Fruit fly (Drosophila melanogaster) whole organism, embryonic: ENCODE measurements around the gene pim.

Experiments used
- Ada2b ChIP-seq: fragments of 200-800 bp; sonication (Bioruptor generic); IDR thresholded peaks from 2 replicates; pipeline ENCODE4 v1.3.6; 2022; ENCODE audit warnings: missing biosample characterization, missing genetic modification characterization
- Atf-2 ChIP-seq: fragments of 200-800 bp; sonication (Bioruptor generic); optimal IDR thresholded peaks from 2 replicates; lab custom pipeline; 2016; ENCODE audit warnings: missing biosample characterization, missing genetic modification characterization
- Bdp1 ChIP-seq: fragments of 200-800 bp; sonication (Bioruptor generic); optimal IDR thresholded peaks from 3 replicates; lab custom pipeline; 2016; ENCODE audit warnings: missing biosample characterization, missing genetic modification characterization
- CG1024 ChIP-seq: fragments of 200-800 bp; sonication (Bioruptor generic); IDR thresholded peaks from 2 replicates; pipeline ENCODE4 v1.3.6; 2022; ENCODE audit warnings: missing biosample characterization, missing genetic modification characterization
- CG11398 ChIP-seq: fragments of 200-800 bp; sonication (Bioruptor generic); optimal IDR thresholded peaks from 2 replicates; lab custom pipeline; 2016; ENCODE audit warnings: missing biosample characterization, missing genetic modification characterization
- CG12299 ChIP-seq: fragments of 200-800 bp; sonication (Bioruptor generic); optimal IDR thresholded peaks from 2 replicates; lab custom pipeline; 2018; ENCODE audit warnings: missing biosample characterization, mild to moderate bottlenecking, missing genetic modification characterization
- CG12769 ChIP-seq: fragments of 200-800 bp; sonication (Bioruptor generic); optimal IDR thresholded peaks from 2 replicates; lab custom pipeline; 2019; ENCODE audit warnings: missing biosample characterization, mild to moderate bottlenecking, missing genetic modification characterization, moderate library complexity
- CG17328 ChIP-seq: fragments of 200-800 bp; sonication (Bioruptor generic); IDR thresholded peaks from 2 replicates; pipeline ENCODE4 v1.3.6; 2022; ENCODE audit warnings: missing biosample characterization, missing genetic modification characterization
- CG2116 ChIP-seq: fragments of 200-800 bp; sonication (Bioruptor generic); optimal IDR thresholded peaks from 3 replicates; lab custom pipeline; 2018; ENCODE audit warnings: missing biosample characterization, mild to moderate bottlenecking, missing genetic modification characterization
- CG3163 ChIP-seq: fragments of 200-800 bp; sonication (Bioruptor generic); optimal IDR thresholded peaks from 3 replicates; lab custom pipeline; 2016; ENCODE audit warnings: missing biosample characterization, missing genetic modification characterization
- CG4328 ChIP-seq: fragments of 200-800 bp; sonication (Bioruptor generic); optimal IDR thresholded peaks from 3 replicates; lab custom pipeline; 2017; ENCODE audit warnings: missing biosample characterization, missing genetic modification reagents, missing genetic modification characterization
- CG5180 ChIP-seq: fragments of 200-800 bp; sonication (Bioruptor generic); optimal IDR thresholded peaks from 3 replicates; lab custom pipeline; 2017; ENCODE audit warnings: missing biosample characterization, missing genetic modification characterization, mild to moderate bottlenecking, moderate library complexity, missing genetic modification reagents
- CG6683 ChIP-seq: fragments of 200-800 bp; sonication (Bioruptor generic); optimal IDR thresholded peaks from 2 replicates; lab custom pipeline; 2017; ENCODE audit warnings: missing biosample characterization, mild to moderate bottlenecking, missing genetic modification characterization, missing genetic modification reagents
- CG7963 ChIP-seq: fragments of 200-800 bp; sonication (Bioruptor generic); IDR thresholded peaks from 3 replicates; pipeline ENCODE4 v1.3.6; 2022; ENCODE audit warnings: missing biosample characterization, missing genetic modification characterization; ENCODE audit not compliant: partially characterized antibody
- CG8478 ChIP-seq: fragments of >200 bp; optimal IDR thresholded peaks from 2 replicates; lab custom pipeline; 2018
- CG9609 ChIP-seq: fragments of 200-800 bp; sonication (Bioruptor generic); optimal IDR thresholded peaks from 3 replicates; lab custom pipeline; 2016; ENCODE audit warnings: missing biosample characterization, missing genetic modification characterization
- Dip2 ChIP-seq: fragments of 200-800 bp; sonication (Bioruptor generic); IDR thresholded peaks from 2 replicates; pipeline ENCODE4 v1.3.6; 2022; ENCODE audit warnings: missing biosample characterization, missing genetic modification characterization
- Dll ChIP-seq: fragments of 200-800 bp; sonication (Bioruptor generic); IDR thresholded peaks from 4 replicates; pipeline ENCODE4 v1.3.6; 2022; ENCODE audit warnings: missing biosample characterization, missing genetic modification characterization; ENCODE audit not compliant: partially characterized antibody
- E2f1 ChIP-seq: fragments of 200-800 bp; sonication (Bioruptor generic); IDR thresholded peaks from 2 replicates; pipeline ENCODE4 v1.3.6; 2022; ENCODE audit warnings: missing biosample characterization, missing genetic modification characterization
- Ets65A ChIP-seq: fragments of 200-800 bp; sonication (Bioruptor generic); peaks from one replicate; lab custom pipeline; 2016; ENCODE audit warnings: missing biosample characterization, missing genetic modification characterization
- Hr3 ChIP-seq: fragments of 200-800 bp; sonication (Bioruptor generic); optimal IDR thresholded peaks from 3 replicates; lab custom pipeline; 2016; ENCODE audit warnings: missing biosample characterization, missing genetic modification characterization
- Kr ChIP-seq: fragments of 200-800 bp; sonication (Bioruptor generic); optimal IDR thresholded peaks from 2 replicates; lab custom pipeline; 2017; ENCODE audit warnings: missing biosample characterization, mild to moderate bottlenecking, missing genetic modification characterization
- Lim3 ChIP-seq: fragments of 200-800 bp; sonication (Bioruptor generic); IDR thresholded peaks from 2 replicates; pipeline ENCODE4 v1.3.6; 2022; ENCODE audit warnings: missing biosample characterization, missing genetic modification characterization
- NC2α ChIP-seq: fragments of 200-800 bp; sonication (Bioruptor generic); optimal IDR thresholded peaks from 2 replicates; lab custom pipeline; 2016; ENCODE audit warnings: missing biosample characterization, missing genetic modification characterization
- NK7.1 ChIP-seq: fragments of 200-800 bp; sonication (Bioruptor generic); optimal IDR thresholded peaks from 3 replicates; lab custom pipeline; 2016; ENCODE audit warnings: missing biosample characterization, missing genetic modification characterization
- Scr ChIP-seq: fragments of 200-800 bp; sonication (Bioruptor generic); IDR thresholded peaks from 2 replicates; pipeline ENCODE4 v1.3.6; 2022; ENCODE audit warnings: missing biosample characterization, missing genetic modification characterization; ENCODE audit not compliant: partially characterized antibody
- Sox100B ChIP-seq: fragments of 200-800 bp; sonication (Bioruptor generic); optimal IDR thresholded peaks from 3 replicates; lab custom pipeline; 2018; ENCODE audit warnings: missing biosample characterization, mild to moderate bottlenecking, missing genetic modification characterization
- Sox102F ChIP-seq: fragments of 200-800 bp; sonication (Bioruptor generic); optimal IDR thresholded peaks from 2 replicates; lab custom pipeline; 2018; ENCODE audit warnings: missing biosample characterization, mild to moderate bottlenecking, missing genetic modification characterization, moderate library complexity
- Sry-β ChIP-seq: fragments of 200-800 bp; sonication (Bioruptor generic); optimal IDR thresholded peaks from 2 replicates; lab custom pipeline; 2018; ENCODE audit warnings: missing biosample characterization, mild to moderate bottlenecking, missing genetic modification characterization, moderate library complexity
- Sry-δ ChIP-seq: fragments of 200-800 bp; sonication (Bioruptor generic); optimal IDR thresholded peaks from 2 replicates; lab custom pipeline; 2016; ENCODE audit warnings: missing biosample characterization, missing genetic modification characterization
- Stat92E ChIP-seq, 3 experiments: fragments of >200 bp in 2 of 3; fragments of 200-800 bp in 1 of 3; sonication (Bioruptor generic) in 1 of 3; optimal IDR thresholded peaks; 2 replicates each; lab custom pipeline; 2017 to 2019; ENCODE audit warnings: missing biosample characterization in 3 of 3, missing genetic modification characterization in 3 of 3, mild to moderate bottlenecking in 1 of 3, moderate library complexity in 1 of 3
- Taf1 ChIP-seq: fragments of 200-800 bp; sonication (Bioruptor generic); IDR thresholded peaks from 2 replicates; pipeline ENCODE4 v1.3.6; 2022; ENCODE audit warnings: missing biosample characterization, missing genetic modification characterization
- ara ChIP-seq: fragments of 200-800 bp; sonication (Bioruptor generic); IDR thresholded peaks from 2 replicates; pipeline ENCODE4 v1.3.6; 2022; ENCODE audit warnings: missing biosample characterization, missing genetic modification characterization
- bowl ChIP-seq: fragments of 200-800 bp; sonication (Bioruptor generic); IDR thresholded peaks from 2 replicates; pipeline ENCODE4 v1.3.6; 2022; ENCODE audit warnings: missing biosample characterization, missing genetic modification characterization
- br ChIP-seq: fragments of >200 bp; optimal IDR thresholded peaks from 2 replicates; lab custom pipeline; 2017
- chinmo ChIP-seq: fragments of 200-800 bp; sonication (Bioruptor generic); IDR thresholded peaks from 4 replicates; pipeline ENCODE4 v1.3.6; 2022; ENCODE audit warnings: missing biosample characterization, missing genetic modification characterization; ENCODE audit not compliant: partially characterized antibody
- dysf ChIP-seq: fragments of 200-800 bp; sonication (Bioruptor generic); IDR thresholded peaks from 3 replicates; pipeline ENCODE4 v1.3.6; 2022; ENCODE audit warnings: missing biosample characterization, missing genetic modification characterization
- esg ChIP-seq: fragments of 200-800 bp; sonication (Bioruptor generic); conservative IDR thresholded peaks from 2 replicates; pipeline ENCODE4 v1.3.6; 2022; ENCODE audit warnings: missing biosample characterization, missing genetic modification characterization
- ftz-f1 ChIP-seq: fragments of 200-800 bp; sonication (Bioruptor generic); optimal IDR thresholded peaks from 2 replicates; lab custom pipeline; 2016; ENCODE audit warnings: missing biosample characterization, missing genetic modification characterization
- fu2 ChIP-seq: fragments of 200-800 bp; sonication (Bioruptor generic); optimal IDR thresholded peaks from 2 replicates; lab custom pipeline; 2016; ENCODE audit warnings: missing biosample characterization, missing genetic modification characterization
- mld ChIP-seq: fragments of 200-800 bp; sonication (Bioruptor generic); IDR thresholded peaks from 3 replicates; pipeline ENCODE4 v1.3.6; 2022; ENCODE audit warnings: missing biosample characterization, missing genetic modification characterization; ENCODE audit not compliant: partially characterized antibody
- pita ChIP-seq: fragments of 200-800 bp; sonication (Bioruptor generic); optimal IDR thresholded peaks from 2 replicates; lab custom pipeline; 2017; ENCODE audit warnings: missing biosample characterization, mild to moderate bottlenecking, missing genetic modification characterization
- pzg ChIP-seq: fragments of 200-800 bp; sonication (Bioruptor generic); optimal IDR thresholded peaks from 3 replicates; lab custom pipeline; 2018; ENCODE audit warnings: missing biosample characterization, mild to moderate bottlenecking, missing genetic modification characterization, moderate library complexity
- salm ChIP-seq: fragments of 200-800 bp; sonication (Bioruptor generic); optimal IDR thresholded peaks from 2 replicates; lab custom pipeline; 2018; ENCODE audit warnings: missing biosample characterization, mild to moderate bottlenecking, missing genetic modification characterization
- sima ChIP-seq: fragments of 200-800 bp; sonication (Bioruptor generic); optimal IDR thresholded peaks from 2 replicates; lab custom pipeline; 2016; ENCODE audit warnings: missing biosample characterization, missing genetic modification characterization
- sqz ChIP-seq: fragments of 200-800 bp; sonication (Bioruptor generic); optimal IDR thresholded peaks from 3 replicates; lab custom pipeline; 2018; ENCODE audit warnings: missing biosample characterization, mild to moderate bottlenecking, missing genetic modification characterization
- tna ChIP-seq: fragments of 200-800 bp; sonication (Bioruptor generic); IDR thresholded peaks from 2 replicates; pipeline ENCODE4 v1.3.6; 2022; ENCODE audit warnings: missing biosample characterization, missing genetic modification characterization; ENCODE audit not compliant: partially characterized antibody
- trem ChIP-seq: fragments of 200-800 bp; optimal IDR thresholded peaks from 3 replicates; lab custom pipeline; 2019; ENCODE audit warnings: missing biosample characterization, mild to moderate bottlenecking, missing genetic modification characterization, moderate library complexity
- wdn ChIP-seq: fragments of 200-800 bp; sonication (Bioruptor generic); IDR thresholded peaks from 2 replicates; pipeline ENCODE4 v1.3.6; 2022; ENCODE audit warnings: missing biosample characterization, missing genetic modification characterization
- wek ChIP-seq: fragments of 200-800 bp; sonication (Bioruptor generic); optimal IDR thresholded peaks from 3 replicates; lab custom pipeline; 2018; ENCODE audit warnings: missing biosample characterization, mild to moderate bottlenecking, missing genetic modification characterization, moderate library complexity
- zfh2 ChIP-seq: fragments of 200-800 bp; sonication (Bioruptor generic); optimal IDR thresholded peaks from 2 replicates; lab custom pipeline; 2016; ENCODE audit warnings: missing biosample characterization, missing genetic modification characterization

Gene pim

DNA sequence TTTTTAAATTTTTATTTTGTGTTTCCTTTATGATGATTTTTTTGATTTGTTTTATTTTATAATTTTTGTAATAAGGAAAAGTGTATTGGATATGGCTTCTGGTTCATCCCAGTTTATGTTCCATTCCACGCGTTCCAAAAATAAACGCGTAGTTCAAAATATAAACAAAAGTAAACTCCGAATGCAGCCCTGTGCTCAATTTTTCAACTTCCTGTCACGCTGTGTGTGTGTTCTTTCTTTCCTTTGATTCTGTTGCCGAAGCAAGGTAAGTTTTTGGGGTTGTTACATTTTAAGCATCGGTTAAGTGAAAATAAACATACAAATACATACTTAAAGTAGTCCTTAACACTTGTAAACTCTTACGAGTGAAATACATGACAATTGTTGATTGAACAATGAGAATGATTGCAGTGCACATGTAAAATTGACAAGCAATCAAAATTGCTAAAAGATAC is 45.4 kb downstream of the pim start, which contains the start of the genes Ip259 and RpS27A (continued):
- no peak for TF ChIP-seq Kr (GFP tag; lab: Kevin White, UChicago)
- peak; percentile 73 for TF ChIP-seq pzg (GFP tag; lab: Kevin White, UChicago)
- peak; percentile 98 for TF ChIP-seq Ets65A (GFP tag; lab: Kevin White, UChicago)
- peak; percentile 67 for TF ChIP-seq CG11398 (GFP tag; lab: Kevin White, UChicago)
- no peak for TF ChIP-seq Bdp1
- peak; percentile 33 for TF ChIP-seq Hr3 (GFP tag; lab: Kevin White, UChicago)
- TF ChIP-seq Taf1 (GFP tag; lab: Robert Waterston, UW): no peak
- no peak; the same call in 1 of the 2 replicates for TF ChIP-seq Ada2b (GFP tag; lab: Robert Waterston, UW)
- no peak for TF ChIP-seq Scr (GFP tag; lab: Robert Waterston, UW)
- TF ChIP-seq CG17328 (GFP tag; lab: Robert Waterston, UW): peak; percentile 87
- peak; percentile 43 for TF ChIP-seq CG3163 (GFP tag; lab: Kevin White, UChicago)
- TF ChIP-seq zfh2 (GFP tag; lab: Kevin White, UChicago): peak; percentile 57
- TF ChIP-seq CG12299 (tag; lab: Kevin White, UChicago): peak; percentile 64
- TF ChIP-seq CG12769 (tag; lab: Kevin White, UChicago): no peak
- no peak for TF ChIP-seq CG7963 (GFP tag; lab: Robert Waterston, UW)
- peak in 1 of 3 experiments; percentile 65 for TF ChIP-seq Stat92E (GFP tag; optimal IDR thresholded peaks at IDR 0.05; lab: Kevin White, UChicago)
- peak; percentile 44 for TF ChIP-seq NK7.1 (GFP tag; lab: Kevin White, UChicago)
- peak; percentile 54; the same call in 1 of the 2 replicates for TF ChIP-seq wdn
- no peak for TF ChIP-seq ftz-f1 (GFP tag; lab: Kevin White, UChicago)
- TF ChIP-seq br (lab: Kevin White, UChicago): no peak
- TF ChIP-seq Dip2 (GFP tag; lab: Robert Waterston, UW): no peak
- no peak for TF ChIP-seq sqz (GFP tag; lab: Kevin White, UChicago)
- TF ChIP-seq CG8478 (lab: Kevin White, UChicago): no peak
- no peak for TF ChIP-seq Dll (GFP tag; lab: Robert Waterston, UW)
- TF ChIP-seq Lim3 (GFP tag; lab: Robert Waterston, UW): no peak
- TF ChIP-seq CG6683: peak; percentile 51
- TF ChIP-seq dysf (GFP tag; lab: Robert Waterston, UW): peak; percentile 77; the same call in 1 of the 3 replicates
- peak; percentile 55 for TF ChIP-seq trem (tag; lab: Kevin White, UChicago)
- no peak for TF ChIP-seq ara
- TF ChIP-seq esg (GFP tag; lab: Robert Waterston, UW): peak; percentile 31; the same call in 1 of the 2 replicates
- TF ChIP-seq CG9609: peak; percentile 62
- TF ChIP-seq CG2116 (GFP tag; lab: Kevin White, UChicago): peak; percentile 98
- peak; percentile 73 for TF ChIP-seq CG4328 (GFP tag; lab: Kevin White, UChicago)
- peak; percentile 47 for TF ChIP-seq Atf-2
- TF ChIP-seq salm (tag; lab: Kevin White, UChicago): peak; percentile 21
- no peak for TF ChIP-seq pita
- TF ChIP-seq tna (GFP tag; lab: Robert Waterston, UW): no peak; the same call in 1 of the 2 replicates
- TF ChIP-seq sima: peak; percentile 43
- TF ChIP-seq Sox100B: peak; percentile 66
- peak; percentile 50 for TF ChIP-seq Sry-δ (GFP tag; lab: Kevin White, UChicago)
- peak; percentile 46 for TF ChIP-seq CG5180 (GFP tag; lab: Kevin White, UChicago)
- TF ChIP-seq wek (GFP tag; lab: Kevin White, UChicago): peak; percentile 84
- TF ChIP-seq Sry-β: peak; percentile 53
- peak; percentile 98 for TF ChIP-seq CG1024
- no peak for TF ChIP-seq chinmo
- peak; percentile 47 for TF ChIP-seq NC2α
- peak; percentile 69; the same call in 1 of the 2 replicates for TF ChIP-seq bowl (GFP tag; lab: Robert Waterston, UW)
- peak; percentile 61; the same call in 1 of the 2 replicates for TF ChIP-seq E2f1 (GFP tag; lab: Robert Waterston, UW)
- TF ChIP-seq fu2 (GFP tag; lab: Kevin White, UChicago): peak; percentile 69
- no peak for TF ChIP-seq Sox102F
- TF ChIP-seq mld (GFP tag; lab: Robert Waterston, UW): no peak
